Worm (Caenorhabditis elegans) whole organism, late embryonic: ENCODE results near the gene Y17G7B.22.
"Not testable (repeated sequence)": the region's sequence is repeated elsewhere in the genome, so short reads cannot be mapped to it uniquely, and the experiment has no call there.

Experiments
- elt-4 ChIP-seq: sonication (generic microtip); optimal IDR thresholded peaks from 2 replicates; lab custom pipeline; 2016; ENCODE audit warnings: missing genetic modification characterization, missing compliant biosample characterization
- fkh-10 ChIP-seq: fragments of 150-350 bp; optimal IDR thresholded peaks from 2 replicates; lab custom pipeline; 2014; ENCODE audit warnings: missing biosample characterization, missing genetic modification reagents, missing genetic modification characterization
- fkh-6 ChIP-seq: sonication (generic microtip); optimal IDR thresholded peaks from 2 replicates; lab custom pipeline; 2016; ENCODE audit warnings: missing genetic modification characterization, missing compliant biosample characterization
- mec-3 ChIP-seq: sonication (generic microtip); optimal IDR thresholded peaks from 2 replicates; lab custom pipeline; 2016; ENCODE audit warnings: borderline replicate concordance, missing genetic modification characterization, missing compliant biosample characterization
- nfya-1 ChIP-seq: sonication (generic microtip); optimal IDR thresholded peaks from 2 replicates; lab custom pipeline; 2017; ENCODE audit warnings: missing genetic modification characterization, mild to moderate bottlenecking, missing compliant biosample characterization, antibody characterized with exemption, moderate library complexity
- pqm-1 ChIP-seq: sonication (generic microtip); optimal IDR thresholded peaks from 2 replicates; lab custom pipeline; 2016; ENCODE audit warnings: missing genetic modification characterization, missing compliant biosample characterization
- rnt-1 ChIP-seq: sonication (generic microtip); optimal IDR thresholded peaks from 2 replicates; lab custom pipeline; 2016; ENCODE audit warnings: missing genetic modification characterization, missing compliant biosample characterization
- zip-5 ChIP-seq: sonication (generic microtip); optimal IDR thresholded peaks from 2 replicates; lab custom pipeline; 2016; ENCODE audit warnings: missing genetic modification characterization, missing compliant biosample characterization

ce11 chrII:12082086-12082485 is 14.3 kb downstream of the Y17G7B.22 start:
- not testable (repeated sequence) for TF ChIP-seq pqm-1 (tag; lab: Kevin White, UChicago); mec-3 (tag; lab: Kevin White, UChicago); fkh-10 (GFP tag; lab: Kevin White, UChicago); nfya-1 (tag; lab: Kevin White, UChicago); rnt-1 (tag; lab: Kevin White, UChicago); elt-4 (tag; lab: Kevin White, UChicago); zip-5 (tag; lab: Kevin White, UChicago); fkh-6
